Worm (Caenorhabditis elegans) whole organism, L2 larva: ENCODE data around the gene klp-11.
A peak's percentile ranks its signal among the peaks of the same experiment; 100 is the strongest.

Experiments
- C34F6.9 ChIP-seq: fragments of 150-350 bp; optimal IDR thresholded peaks from 2 replicates; lab custom pipeline; 2014; ENCODE audit warnings: missing biosample characterization, missing genetic modification characterization
- F13H6.1 ChIP-seq: sonication (generic microtip); optimal IDR thresholded peaks from 2 replicates; lab custom pipeline; 2016; ENCODE audit warnings: missing genetic modification characterization, missing compliant biosample characterization
- R02D3.7 ChIP-seq: fragments of 150-350 bp; optimal IDR thresholded peaks from 2 replicates; lab custom pipeline; 2014; ENCODE audit warnings: missing biosample characterization, missing genetic modification characterization
- ZK546.5 ChIP-seq: sonication (generic microtip); optimal IDR thresholded peaks from 2 replicates; lab custom pipeline; 2017; ENCODE audit warnings: missing biosample characterization, missing genetic modification characterization
- aly-2 ChIP-seq: fragments of 150-350 bp; optimal IDR thresholded peaks from 2 replicates; lab custom pipeline; 2014; ENCODE audit warnings: missing biosample characterization, missing genetic modification characterization
- ama-1 ChIP-seq: fragments of 150-350 bp; optimal IDR thresholded peaks from 2 replicates; lab custom pipeline; 2018; ENCODE audit warnings: inconsistent platforms
- blmp-1 ChIP-seq: sonication (generic microtip); optimal IDR thresholded peaks from 2 replicates; lab custom pipeline; 2017; ENCODE audit warnings: missing genetic modification characterization, mild to moderate bottlenecking, missing compliant biosample characterization, antibody characterized with exemption, moderate library complexity; ENCODE audit not compliant: insufficient read depth
- ceh-82 ChIP-seq: fragments of 150-350 bp; optimal IDR thresholded peaks from 2 replicates; lab custom pipeline; 2014; ENCODE audit warnings: missing biosample characterization, missing genetic modification characterization
- crh-2 ChIP-seq: sonication (generic microtip); optimal IDR thresholded peaks from 2 replicates; lab custom pipeline; 2017; ENCODE audit warnings: missing biosample characterization, missing genetic modification characterization
- dmd-4 ChIP-seq: sonication (generic microtip); optimal IDR thresholded peaks from 2 replicates; lab custom pipeline; 2017; ENCODE audit warnings: missing biosample characterization, missing genetic modification characterization
- egl-27 ChIP-seq: sonication (generic microtip); optimal IDR thresholded peaks from 3 replicates; lab custom pipeline; 2017; ENCODE audit warnings: missing biosample characterization, missing genetic modification reagents, missing genetic modification characterization
- elt-1 ChIP-seq: fragments of 150-350 bp; optimal IDR thresholded peaks from 2 replicates; lab custom pipeline; 2014; ENCODE audit warnings: missing biosample characterization, missing genetic modification characterization
- elt-3 ChIP-seq: sonication (generic microtip); optimal IDR thresholded peaks from 2 replicates; lab custom pipeline; 2017; ENCODE audit warnings: missing biosample characterization, missing genetic modification characterization
- fos-1 ChIP-seq: fragments of 150-350 bp; optimal IDR thresholded peaks from 2 replicates; lab custom pipeline; 2014; ENCODE audit warnings: missing biosample characterization, missing genetic modification characterization
- gmeb-1 ChIP-seq: fragments of 150-350 bp; optimal IDR thresholded peaks from 2 replicates; lab custom pipeline; 2014; ENCODE audit warnings: missing biosample characterization, missing genetic modification characterization
- lin-11 ChIP-seq: fragments of 150-350 bp; sonication (generic microtip); optimal IDR thresholded peaks from 2 replicates; lab custom pipeline; 2014; ENCODE audit warnings: missing biosample characterization, missing genetic modification characterization, inconsistent platforms, mixed read lengths
- lin-13 ChIP-seq: fragments of 150-350 bp; optimal IDR thresholded peaks from 2 replicates; lab custom pipeline; 2014; ENCODE audit warnings: missing biosample characterization, missing genetic modification reagents, missing genetic modification characterization
- lin-39 ChIP-seq: fragments of 150-350 bp; optimal IDR thresholded peaks from 2 replicates; lab custom pipeline; 2014; ENCODE audit warnings: missing biosample characterization, missing genetic modification reagents, missing genetic modification characterization
- mab-5 ChIP-seq: fragments of 150-350 bp; optimal IDR thresholded peaks from 2 replicates; lab custom pipeline; 2014; ENCODE audit warnings: missing biosample characterization, missing genetic modification characterization
- mbf-1 ChIP-seq: sonication (generic microtip); optimal IDR thresholded peaks from 2 replicates; lab custom pipeline; 2017; ENCODE audit warnings: missing biosample characterization, missing genetic modification characterization
- mdl-1 ChIP-seq, 2 experiments: fragments of 150-350 bp in 1 of 2; sonication (generic microtip) in 1 of 2; optimal IDR thresholded peaks; 2 replicates each; lab custom pipeline; 2017; ENCODE audit warnings: missing biosample characterization in 2 of 2, missing genetic modification characterization in 2 of 2
- nhr-10 ChIP-seq: sonication (generic microtip); optimal IDR thresholded peaks from 2 replicates; lab custom pipeline; 2017; ENCODE audit warnings: missing biosample characterization, missing genetic modification characterization
- nhr-11 ChIP-seq: fragments of 150-350 bp; optimal IDR thresholded peaks from 2 replicates; lab custom pipeline; 2014; ENCODE audit warnings: missing biosample characterization, missing genetic modification characterization
- nhr-12 ChIP-seq: fragments of 150-350 bp; optimal IDR thresholded peaks from 2 replicates; lab custom pipeline; 2014; ENCODE audit warnings: missing biosample characterization, missing genetic modification characterization
- nhr-129 ChIP-seq: fragments of 150-350 bp; optimal IDR thresholded peaks from 2 replicates; lab custom pipeline; 2014; ENCODE audit warnings: missing biosample characterization, missing genetic modification characterization
- nhr-21 ChIP-seq: fragments of 150-350 bp; optimal IDR thresholded peaks from 2 replicates; lab custom pipeline; 2014; ENCODE audit warnings: missing biosample characterization, missing genetic modification characterization
- nhr-23 ChIP-seq: fragments of 150-350 bp; optimal IDR thresholded peaks from 2 replicates; lab custom pipeline; 2014; ENCODE audit warnings: missing biosample characterization, missing genetic modification reagents, missing genetic modification characterization
- nhr-237 ChIP-seq: fragments of 150-350 bp; optimal IDR thresholded peaks from 2 replicates; lab custom pipeline; 2014; ENCODE audit warnings: missing biosample characterization, missing genetic modification characterization
- nhr-25 ChIP-seq: fragments of 150-350 bp; sonication (generic microtip); optimal IDR thresholded peaks from 3 replicates; lab custom pipeline; 2014; ENCODE audit warnings: missing biosample characterization, missing genetic modification characterization
- nhr-6 ChIP-seq: fragments of 150-350 bp; optimal IDR thresholded peaks from 2 replicates; lab custom pipeline; 2014; ENCODE audit warnings: missing biosample characterization, missing genetic modification characterization
- nhr-77 ChIP-seq: fragments of 150-350 bp; optimal IDR thresholded peaks from 2 replicates; lab custom pipeline; 2014; ENCODE audit warnings: missing biosample characterization, missing genetic modification characterization
- peb-1 ChIP-seq: fragments of 150-350 bp; optimal IDR thresholded peaks from 2 replicates; lab custom pipeline; 2014; ENCODE audit warnings: missing biosample characterization, missing genetic modification characterization
- skn-1 ChIP-seq: sonication (generic microtip); optimal IDR thresholded peaks from 2 replicates; lab custom pipeline; 2017; ENCODE audit warnings: missing biosample characterization, missing genetic modification characterization
- sma-3 ChIP-seq: sonication (generic microtip); optimal IDR thresholded peaks from 2 replicates; lab custom pipeline; 2016; ENCODE audit warnings: missing genetic modification reagents, missing genetic modification characterization, missing compliant biosample characterization
- sma-9 ChIP-seq, 2 experiments: fragments of 150-350 bp in 1 of 2; sonication (generic microtip) in 1 of 2; optimal IDR thresholded peaks; 2 replicates each; lab custom pipeline; 2014 to 2016; ENCODE audit warnings: missing genetic modification characterization in 2 of 2, mild to moderate bottlenecking in 1 of 2, missing biosample characterization in 1 of 2, missing compliant biosample characterization in 1 of 2, missing genetic modification reagents in 1 of 2, moderate library complexity in 1 of 2
- snpc-4 ChIP-seq: fragments of 150-350 bp; optimal IDR thresholded peaks from 2 replicates; lab custom pipeline; 2014; ENCODE audit warnings: missing biosample characterization, missing genetic modification characterization
- unc-55 ChIP-seq: fragments of 150-350 bp; sonication (generic microtip); optimal IDR thresholded peaks from 3 replicates; lab custom pipeline; 2014; ENCODE audit warnings: missing biosample characterization, missing genetic modification reagents, missing genetic modification characterization
- unc-62 ChIP-seq: fragments of 150-350 bp; optimal IDR thresholded peaks from 2 replicates; lab custom pipeline; 2014; ENCODE audit warnings: missing biosample characterization, missing genetic modification reagents, missing genetic modification characterization
- zag-1 ChIP-seq: fragments of 150-350 bp; optimal IDR thresholded peaks from 2 replicates; lab custom pipeline; 2014; ENCODE audit warnings: missing biosample characterization, missing genetic modification characterization
- ztf-1 ChIP-seq: fragments of 200-800 bp; sonication (Bioruptor generic); conservative IDR thresholded peaks from 2 replicates; pipeline ENCODE4 v1.3.6; 2022; ENCODE audit warnings: missing genetic modification characterization, missing compliant biosample characterization
- ztf-11 ChIP-seq: sonication (generic microtip); optimal IDR thresholded peaks from 2 replicates; lab custom pipeline; 2017; ENCODE audit warnings: missing biosample characterization, missing genetic modification characterization
- ztf-4 ChIP-seq: fragments of 150-350 bp; optimal IDR thresholded peaks from 2 replicates; lab custom pipeline; 2014; ENCODE audit warnings: missing biosample characterization, missing genetic modification characterization

Gene klp-11

DNA sequence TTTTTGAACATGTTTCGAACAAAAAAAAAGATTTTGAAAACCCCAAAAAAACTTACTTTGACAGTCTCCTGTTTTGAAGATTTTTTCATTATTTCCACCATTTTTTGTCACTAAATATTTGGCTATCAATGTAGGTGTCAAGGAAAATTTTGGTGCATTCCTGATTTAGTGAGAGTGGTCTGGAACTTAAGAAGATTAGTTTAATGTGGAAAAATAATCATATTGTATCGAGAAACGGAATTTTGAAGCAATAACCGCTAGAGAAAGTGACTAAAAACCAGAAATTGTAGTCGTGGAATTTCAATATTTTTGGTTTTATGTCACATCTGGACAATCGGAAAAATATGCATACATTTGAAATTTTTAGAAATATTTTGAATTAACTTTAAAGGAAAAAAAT, at the start of gene klp-11, which contains the start of gene F20C5.11:
TSS of gene klp-11 (minus strand) at position 171 of the 400 bp plus-strand sequence.
TSS of gene F20C5.11 (minus strand) at position 101 of the 400 bp plus-strand sequence.
- TF ChIP-seq mdl-1 (tag; optimal IDR thresholded peaks at IDR 0.05; lab: Kevin White, UChicago), result no peak
- no peak for TF ChIP-seq ztf-11
- no peak for TF ChIP-seq C34F6.9 (tag; lab: Kevin White, UChicago)
- no peak for TF ChIP-seq ztf-1 (GFP tag; lab: Robert Waterston, UW)
- no peak for TF ChIP-seq nhr-21 (tag; lab: Kevin White, UChicago)
- no peak for TF ChIP-seq sma-3 (GFP tag; lab: Kevin White, UChicago)
- TF ChIP-seq unc-62 (GFP tag; lab: Kevin White, UChicago), result no peak
- no peak for TF ChIP-seq elt-3 (tag; lab: Kevin White, UChicago)
- TF ChIP-seq unc-55 (GFP tag; lab: Kevin White, UChicago), result no peak
- TF ChIP-seq nhr-6 (tag; lab: Kevin White, UChicago), result no peak
- no peak for TF ChIP-seq nhr-77 (tag; lab: Kevin White, UChicago)
- no peak for TF ChIP-seq ZK546.5
- TF ChIP-seq snpc-4 (tag; lab: Kevin White, UChicago), result no peak
- TF ChIP-seq peb-1, result no peak
- TF ChIP-seq ceh-82, result no peak
- TF ChIP-seq crh-2 (tag; lab: Kevin White, UChicago), result no peak
- no peak for TF ChIP-seq ztf-4 (tag; lab: Kevin White, UChicago)
- no peak for TF ChIP-seq R02D3.7 (tag; lab: Kevin White, UChicago)

- no peak for TF ChIP-seq nhr-21 (tag; lab: Kevin White, UChicago)
- TF ChIP-seq lin-39 (tag; lab: Kevin White, UChicago), result no peak
- peak; percentile 78 for TF ChIP-seq fos-1
These were observed 45.5 kb upstream of the klp-11 start for ce11 chrIV:8807327-8807726.

- TF ChIP-seq peb-1 (no peak), fos-1 (no peak), lin-11 (no peak), nhr-77 (tag; lab: Kevin White, UChicago) (no peak)
These were observed 36.4 kb upstream of the klp-11 start, which contains the start of gene clec-182 for ce11 chrIV:8798255-8798654. Gene clec-182 (minus strand): TSS chrIV:8798355.

DNA sequence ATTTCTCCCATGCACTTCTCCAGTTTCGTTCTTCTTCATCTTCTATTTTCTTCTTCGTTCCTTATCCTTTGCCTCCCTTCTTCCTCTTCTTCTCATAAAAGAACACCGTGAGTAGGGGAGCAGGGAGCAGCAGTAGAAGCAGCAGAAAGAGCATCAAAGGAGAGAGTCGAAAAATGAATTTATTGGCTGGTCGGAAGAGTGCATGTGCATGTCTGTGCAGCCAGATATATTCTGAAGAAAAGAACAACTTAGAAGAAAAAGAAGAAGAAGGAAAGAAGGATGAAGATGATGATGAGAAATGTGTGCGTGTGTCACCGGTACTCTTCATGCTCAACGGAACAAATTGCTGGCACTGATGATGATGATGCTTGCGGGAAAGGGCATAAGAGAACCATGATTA, 34.4 kb upstream of the klp-11 start:
- TF ChIP-seq sma-3 (GFP tag; lab: Kevin White, UChicago) (no peak), ZK546.5 (no peak), nhr-11 (tag; lab: Kevin White, UChicago) (no peak), mbf-1 (tag; lab: Kevin White, UChicago) (no peak), F13H6.1 (tag; lab: Kevin White, UChicago) (peak; percentile 9), nhr-25 (no peak), mdl-1 (tag; optimal IDR thresholded peaks at IDR 0.05; lab: Kevin White, UChicago) (peak in 1 of 2 experiments; percentile 31), mab-5 (tag; lab: Kevin White, UChicago) (no peak), nhr-21 (tag; lab: Kevin White, UChicago) (no peak), lin-39 (tag; lab: Kevin White, UChicago) (no peak), aly-2 (tag; lab: Kevin White, UChicago) (no peak), elt-3 (tag; lab: Kevin White, UChicago) (no peak), R02D3.7 (tag; lab: Kevin White, UChicago) (no peak), unc-55 (GFP tag; lab: Kevin White, UChicago) (peak; percentile 52), nhr-23 (tag; lab: Kevin White, UChicago) (no peak), blmp-1 (tag; lab: Kevin White, UChicago) (no peak), skn-1 (tag; lab: Kevin White, UChicago) (no peak), fos-1 (peak; percentile 9), egl-27 (tag; lab: Kevin White, UChicago) (no peak), sma-9 (GFP tag; optimal IDR thresholded peaks at IDR 0.05; lab: Kevin White, UChicago) (peak; percentile 36), sma-9 (tag; optimal IDR thresholded peaks at IDR 0.05; lab: Kevin White, UChicago) (no peak), C34F6.9 (tag; lab: Kevin White, UChicago) (peak; percentile 60), lin-11 (no peak), ceh-82 (no peak), nhr-6 (tag; lab: Kevin White, UChicago) (no peak), lin-13 (GFP tag; lab: Kevin White, UChicago) (no peak), crh-2 (tag; lab: Kevin White, UChicago) (no peak), nhr-237 (tag; lab: Kevin White, UChicago) (no peak), ama-1 (lab: Kevin White, UChicago) (no peak), zag-1 (peak; percentile 58), gmeb-1 (tag; lab: Kevin White, UChicago) (no peak), dmd-4 (no peak), nhr-129 (no peak), nhr-12 (tag; lab: Kevin White, UChicago) (no peak), elt-1 (tag; lab: Kevin White, UChicago) (no peak), nhr-10 (no peak), nhr-77 (tag; lab: Kevin White, UChicago) (no peak), snpc-4 (tag; lab: Kevin White, UChicago) (no peak), ztf-1 (GFP tag; lab: Robert Waterston, UW) (no peak), ztf-11 (no peak), unc-62 (GFP tag; lab: Kevin White, UChicago) (no peak)
